Worm (Caenorhabditis elegans) whole organism, midembryonic: Measurements from ENCODE around the gene ceh-34.
A peak's percentile ranks its signal among the peaks of the same experiment; 100 is the strongest.

Experiments used
- T22C8.4 ChIP-seq: fragments of 200-800 bp; sonication (Bioruptor generic); IDR thresholded peaks from 2 replicates; pipeline ENCODE4 v1.3.6; 2022; ENCODE audit warnings: missing genetic modification characterization, missing compliant biosample characterization
- cog-1 ChIP-seq: sonication (generic microtip); optimal IDR thresholded peaks from 2 replicates; lab custom pipeline; 2016; ENCODE audit warnings: missing genetic modification characterization, missing compliant biosample characterization
- flt-1 ChIP-seq: fragments of 200-800 bp; sonication (Bioruptor generic); IDR thresholded peaks from 2 replicates; pipeline ENCODE4 v1.3.6; 2022; ENCODE audit warnings: missing genetic modification characterization, missing compliant biosample characterization
- klf-2 ChIP-seq: fragments of 200-800 bp; sonication (Bioruptor generic); conservative IDR thresholded peaks from 2 replicates; pipeline ENCODE4 v1.3.6; 2022; ENCODE audit warnings: missing genetic modification reagents, missing genetic modification characterization, missing compliant biosample characterization
- med-1 ChIP-seq: sonication (generic microtip); optimal IDR thresholded peaks from 2 replicates; lab custom pipeline; 2017; ENCODE audit warnings: missing genetic modification characterization, mild to moderate bottlenecking, missing compliant biosample characterization, antibody characterized with exemption, missing genetic modification reagents; ENCODE audit not compliant: insufficient read depth
- ref-1 ChIP-seq: fragments of 200-800 bp; sonication (Bioruptor generic); conservative IDR thresholded peaks from 2 replicates; pipeline ENCODE4 v1.3.6; 2022; ENCODE audit warnings: missing genetic modification reagents, missing genetic modification characterization, missing compliant biosample characterization
- tab-1 ChIP-seq: fragments of 200-800 bp; sonication (Bioruptor generic); IDR thresholded peaks from 2 replicates; pipeline ENCODE4 v1.3.6; 2022; ENCODE audit warnings: missing genetic modification characterization, missing compliant biosample characterization
- ztf-23 ChIP-seq: fragments of 200-800 bp; sonication (Bioruptor generic); IDR thresholded peaks from 2 replicates; pipeline ENCODE4 v1.3.6; 2022; ENCODE audit warnings: missing genetic modification reagents, missing genetic modification characterization, missing compliant biosample characterization
- ztf-29 ChIP-seq: fragments of 200-800 bp; sonication (Bioruptor generic); IDR thresholded peaks from 2 replicates; pipeline ENCODE4 v1.3.6; 2022; ENCODE audit warnings: missing genetic modification reagents, missing genetic modification characterization, missing compliant biosample characterization

ceh-34 gene

DNA sequence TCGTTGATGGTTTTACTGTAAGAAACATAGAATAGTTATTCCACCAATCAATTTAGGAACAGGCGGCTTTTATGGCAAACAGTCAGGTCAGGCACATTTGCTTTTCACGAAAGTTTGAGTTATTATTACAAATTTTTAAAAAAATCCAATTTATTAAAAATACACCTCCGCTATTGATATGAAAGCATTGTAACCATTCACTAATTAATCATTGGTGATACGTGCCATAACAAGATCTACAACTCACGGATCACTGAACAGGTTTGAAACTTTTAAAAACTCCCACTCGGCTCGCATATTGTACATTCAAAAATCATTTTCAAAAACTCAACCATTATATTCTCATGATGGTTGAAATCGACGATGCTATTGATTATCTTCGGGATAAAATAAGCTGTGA lies 20.1 kb upstream of the ceh-34 start, which contains the start of gene srg-27:
TSS of gene srg-27 (plus strand) at position 301 of the 400 bp plus-strand sequence.
- TF ChIP-seq klf-2: no peak

DNA sequence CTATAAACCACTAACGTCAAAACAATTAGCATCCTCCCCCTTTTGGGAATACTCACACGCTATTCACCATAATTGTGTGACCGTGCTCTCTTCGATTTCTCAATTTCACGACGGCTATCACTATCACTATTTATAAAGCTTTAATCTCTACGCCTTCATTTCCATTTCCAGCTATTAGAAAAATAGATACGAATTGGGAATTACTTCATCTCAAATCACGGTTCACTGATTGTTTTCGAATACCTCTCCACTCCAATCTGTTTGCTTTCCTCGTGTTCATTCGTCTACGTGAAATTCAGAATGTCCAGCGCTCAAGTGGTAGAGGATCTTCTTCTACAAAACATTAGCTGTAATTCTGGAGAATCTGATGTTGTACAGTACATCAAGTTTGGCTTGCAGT lies 17.5 kb upstream of the ceh-34 start, which contains the start of gene srg-29:
TSS of gene srg-29 (plus strand) at position 301 of the 400 bp plus-strand sequence.
- TF ChIP-seq flt-1 (GFP tag; lab: Robert Waterston, UW) (no peak), ref-1 (GFP tag; lab: Robert Waterston, UW) (no peak), T22C8.4 (GFP tag; lab: Robert Waterston, UW) (no peak), klf-2 (no peak), med-1 (GFP tag; lab: Kevin White, UChicago) (no peak), cog-1 (tag; lab: Kevin White, UChicago) (no peak)

DNA sequence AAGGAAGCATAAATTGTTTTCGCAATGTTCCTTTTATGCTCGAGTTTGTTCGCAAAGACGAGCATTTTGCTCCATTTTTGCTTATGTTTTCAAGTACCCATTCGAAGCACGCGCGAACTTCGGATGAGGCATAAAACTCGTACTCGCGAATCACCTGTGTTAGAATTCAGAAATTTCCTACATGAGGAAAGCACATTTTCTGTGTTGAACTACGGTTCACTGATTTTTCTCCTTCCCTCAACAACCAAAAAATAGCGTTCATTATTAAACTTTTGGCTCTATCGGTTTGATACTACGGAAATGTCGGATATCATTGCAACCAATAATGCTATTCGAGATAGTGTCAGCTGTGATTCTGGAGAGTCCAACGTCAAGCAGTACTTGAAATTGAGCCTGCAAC lies 15.2 kb upstream of the ceh-34 start, which contains the start of gene srg-28:
TSS of gene srg-28 (plus strand) at position 301 of the 400 bp plus-strand sequence.
- no peak for TF ChIP-seq klf-2
- TF ChIP-seq T22C8.4 (GFP tag; lab: Robert Waterston, UW): no peak
- no peak for TF ChIP-seq ztf-29 (GFP tag; lab: Robert Waterston, UW)
- no peak for TF ChIP-seq ztf-23 (GFP tag; lab: Robert Waterston, UW)
- TF ChIP-seq flt-1 (GFP tag; lab: Robert Waterston, UW): no peak
- no peak for TF ChIP-seq med-1 (GFP tag; lab: Kevin White, UChicago)
- no peak for TF ChIP-seq cog-1 (tag; lab: Kevin White, UChicago)

DNA sequence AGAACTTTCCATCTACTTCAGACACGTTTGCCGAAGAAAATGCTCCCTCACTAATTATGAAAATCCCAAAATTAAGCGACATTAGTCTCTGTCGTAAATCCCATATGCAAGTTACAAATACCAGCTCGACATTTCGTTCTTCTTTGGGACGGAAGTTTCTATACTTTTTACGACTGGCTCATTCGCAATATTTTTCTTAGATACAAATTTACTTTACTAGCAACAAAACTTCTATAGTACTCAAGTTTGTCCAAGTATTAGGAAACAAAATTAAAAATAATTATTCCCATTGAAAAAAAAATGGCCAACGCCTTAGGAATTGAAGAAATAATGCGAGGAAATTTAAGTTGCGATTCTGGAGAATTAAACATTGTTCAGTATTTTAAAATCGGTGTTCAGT lies 11.6 kb upstream of the ceh-34 start, which contains the start of gene srg-26:
TSS of gene srg-26 (plus strand) at position 301 of the 400 bp plus-strand sequence.
- no peak for TF ChIP-seq ztf-29 (GFP tag; lab: Robert Waterston, UW)
- TF ChIP-seq cog-1 (tag; lab: Kevin White, UChicago): no peak
- no peak for TF ChIP-seq T22C8.4 (GFP tag; lab: Robert Waterston, UW)
- TF ChIP-seq ztf-23 (GFP tag; lab: Robert Waterston, UW): no peak
- no peak for TF ChIP-seq ref-1 (GFP tag; lab: Robert Waterston, UW)
- TF ChIP-seq flt-1 (GFP tag; lab: Robert Waterston, UW): no peak
- TF ChIP-seq med-1 (GFP tag; lab: Kevin White, UChicago): no peak
- no peak for TF ChIP-seq tab-1
- TF ChIP-seq klf-2: no peak

DNA sequence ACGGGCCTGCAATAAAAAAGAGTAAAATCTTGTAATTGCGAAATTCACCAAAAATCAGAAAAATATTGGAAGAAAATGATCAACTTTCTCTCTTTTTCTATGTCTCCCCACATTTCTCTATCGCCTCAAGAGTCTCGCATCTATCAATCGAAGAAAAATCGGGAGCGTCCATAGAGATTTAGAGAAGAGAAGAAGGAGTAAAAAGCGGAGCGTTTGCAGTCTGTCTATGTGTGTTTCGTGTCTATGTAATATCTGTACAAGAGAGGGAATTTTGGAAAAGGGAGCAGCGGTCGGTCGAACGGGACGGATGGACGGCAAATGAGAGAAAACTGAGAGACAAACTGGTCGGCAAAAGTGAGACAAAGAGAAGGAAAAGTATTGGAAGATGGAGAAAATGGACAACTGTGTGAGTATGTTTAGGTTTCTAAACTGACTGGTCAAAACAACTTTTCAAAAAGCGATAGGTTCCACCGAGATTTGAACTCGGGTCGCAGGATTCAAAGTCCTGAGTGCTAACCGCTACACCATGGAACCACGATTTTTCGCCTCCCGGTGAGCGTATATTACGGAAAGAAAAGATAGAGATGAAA lies 10.4 kb upstream of the ceh-34 start:
- TF ChIP-seq T22C8.4 (GFP tag; lab: Robert Waterston, UW) (no peak), med-1 (GFP tag; lab: Kevin White, UChicago) (no peak), ref-1 (GFP tag; lab: Robert Waterston, UW) (no peak), flt-1 (GFP tag; lab: Robert Waterston, UW) (no peak), tab-1 (no peak), ztf-29 (GFP tag; lab: Robert Waterston, UW) (no peak), klf-2 (0 out of 2 replicates have a peak, but pooled peaks have one; percentile 13)

DNA sequence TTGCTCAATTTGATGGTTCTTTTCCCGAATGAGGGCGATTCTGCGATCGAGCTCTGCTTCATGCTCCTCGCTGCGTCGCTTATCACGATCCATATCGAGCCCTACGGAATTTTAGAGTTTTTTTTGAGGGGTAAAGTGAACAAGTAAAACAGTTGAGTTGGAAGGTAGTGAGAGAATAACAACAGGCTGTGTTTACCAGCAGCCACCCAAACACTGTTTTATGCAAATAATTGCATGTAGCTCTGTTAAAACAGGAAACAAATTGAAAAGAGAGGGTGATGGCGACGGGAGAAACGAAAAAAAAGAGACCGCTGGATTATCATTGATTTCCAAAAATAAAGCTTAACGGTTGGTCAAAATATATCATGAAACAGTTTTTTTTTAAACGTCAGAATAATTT lies 8.9 kb upstream of the ceh-34 start, which contains the start of gene C10G8.8:
TSS of gene C10G8.8 (minus strand) at position 101 of the 400 bp plus-strand sequence.
- TF ChIP-seq T22C8.4 (GFP tag; lab: Robert Waterston, UW) (no peak), cog-1 (tag; lab: Kevin White, UChicago) (no peak), ztf-29 (GFP tag; lab: Robert Waterston, UW) (no peak), klf-2 (no peak)

DNA sequence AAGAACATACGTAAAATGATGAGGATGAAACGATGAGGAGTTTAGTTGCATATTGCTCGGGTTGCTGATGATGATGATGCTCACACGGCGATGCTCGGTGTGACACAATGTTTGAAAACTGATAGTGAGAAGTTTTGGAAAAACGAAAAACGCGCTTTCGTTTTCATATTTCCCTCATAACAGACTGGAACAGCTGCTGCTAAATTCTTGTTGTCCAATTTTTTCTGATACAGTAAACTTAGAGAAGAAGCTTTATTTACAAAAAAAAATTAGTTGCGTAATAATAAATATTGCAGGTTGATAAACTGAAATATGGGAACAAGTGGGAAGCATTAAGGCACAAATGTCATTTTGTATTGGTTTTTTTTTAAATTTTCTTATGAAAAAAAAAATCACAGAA lies 5.2 kb upstream of the ceh-34 start, which contains the start of gene ceh-33:
TSS of gene ceh-33 (minus strand) at position 101 of the 400 bp plus-strand sequence.
- TF ChIP-seq T22C8.4 (GFP tag; lab: Robert Waterston, UW) (no peak), tab-1 (no peak), cog-1 (tag; lab: Kevin White, UChicago) (no peak), flt-1 (GFP tag; lab: Robert Waterston, UW) (no peak), ztf-23 (GFP tag; lab: Robert Waterston, UW) (no peak), ref-1 (GFP tag; lab: Robert Waterston, UW) (no peak), klf-2 (no peak), ztf-29 (GFP tag; lab: Robert Waterston, UW) (no peak), med-1 (GFP tag; lab: Kevin White, UChicago) (no peak)

DNA sequence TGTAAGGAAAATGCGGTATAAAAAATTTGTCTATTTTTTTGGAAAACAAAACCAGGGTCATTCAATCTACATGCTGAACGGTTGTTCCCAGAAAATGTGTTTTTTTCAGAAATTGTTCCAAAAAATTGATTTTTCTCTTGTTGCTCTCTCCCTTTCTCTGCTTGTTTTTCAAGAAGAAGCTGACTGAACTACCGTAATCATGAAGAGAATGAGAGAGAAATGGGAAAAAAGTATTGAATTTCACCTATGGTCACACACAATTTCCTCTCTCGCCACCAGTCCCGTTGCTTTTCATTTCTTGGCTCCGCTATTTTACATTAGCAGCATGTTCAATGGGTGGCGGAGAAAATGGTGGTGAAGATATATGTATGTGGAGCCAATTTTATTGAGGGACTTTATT lies 3.4 kb upstream of the ceh-34 start:
- TF ChIP-seq ref-1 (GFP tag; lab: Robert Waterston, UW) (no peak), cog-1 (tag; lab: Kevin White, UChicago) (no peak), T22C8.4 (GFP tag; lab: Robert Waterston, UW) (no peak), ztf-29 (GFP tag; lab: Robert Waterston, UW) (no peak), tab-1 (no peak), ztf-23 (GFP tag; lab: Robert Waterston, UW) (no peak), med-1 (GFP tag; lab: Kevin White, UChicago) (no peak), flt-1 (GFP tag; lab: Robert Waterston, UW) (no peak), klf-2 (no peak)

DNA sequence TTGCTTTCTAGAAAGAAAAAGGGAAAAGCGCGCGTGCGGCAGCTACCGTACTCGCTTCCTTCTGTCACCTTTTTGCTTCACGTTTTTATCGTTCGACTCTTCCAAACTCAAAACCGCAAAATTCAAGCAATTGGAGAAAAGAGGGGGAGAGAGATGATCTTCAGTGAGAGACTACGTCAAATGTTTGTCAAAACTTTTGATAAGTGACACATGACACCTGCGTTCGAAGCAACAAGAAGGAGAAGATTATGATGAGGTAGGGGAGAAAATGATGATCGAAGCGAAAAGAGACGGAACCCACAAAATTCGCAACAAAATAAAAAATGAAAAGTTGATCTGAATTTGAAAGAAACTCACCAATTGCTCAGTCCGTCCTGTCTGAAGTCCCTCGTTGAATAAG lies 1.0 kb downstream of the ceh-34 start:
- TF ChIP-seq klf-2 (no peak), ref-1 (GFP tag; lab: Robert Waterston, UW) (no peak), ztf-29 (GFP tag; lab: Robert Waterston, UW) (no peak), T22C8.4 (GFP tag; lab: Robert Waterston, UW) (no peak), tab-1 (no peak), med-1 (GFP tag; lab: Kevin White, UChicago) (no peak), ztf-23 (GFP tag; lab: Robert Waterston, UW) (no peak), cog-1 (tag; lab: Kevin White, UChicago) (no peak), flt-1 (GFP tag; lab: Robert Waterston, UW) (no peak)

DNA sequence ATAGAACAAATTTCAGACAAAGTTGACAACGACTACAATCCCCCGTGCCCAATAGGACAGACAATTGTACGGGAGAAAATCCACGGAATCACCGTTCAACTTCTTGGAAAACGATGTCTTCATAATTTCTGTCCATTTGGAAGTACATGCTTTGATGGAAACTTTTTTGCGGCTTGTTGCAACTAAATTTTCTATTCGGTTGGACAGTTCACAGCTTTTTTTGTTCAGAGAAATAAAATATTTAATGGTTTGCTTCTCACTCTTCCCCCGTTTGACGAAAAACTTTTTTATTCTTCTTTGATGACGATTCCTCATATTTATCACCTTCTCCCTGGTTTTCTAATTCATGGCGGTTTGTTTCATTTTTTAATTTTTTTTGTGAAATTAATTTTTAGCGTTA lies 5.3 kb downstream of the ceh-34 start, which contains the start of gene C10G8.2:
TSS of gene C10G8.2 (plus strand) at position 301 of the 400 bp plus-strand sequence.
- TF ChIP-seq cog-1 (tag; lab: Kevin White, UChicago) (no peak), ztf-29 (GFP tag; lab: Robert Waterston, UW) (no peak), T22C8.4 (GFP tag; lab: Robert Waterston, UW) (no peak), flt-1 (GFP tag; lab: Robert Waterston, UW) (no peak), ztf-23 (GFP tag; lab: Robert Waterston, UW) (no peak), ref-1 (GFP tag; lab: Robert Waterston, UW) (no peak), klf-2 (no peak), tab-1 (no peak), med-1 (GFP tag; lab: Kevin White, UChicago) (no peak)
